Worm (Caenorhabditis elegans): ENCODE data around the gene str-67.

ce11 chrV:1064491-1064890 lies at the start of gene str-67:
- TF ChIP-seq unc-3 (GFP tag; conservative IDR thresholded peaks at IDR 0.05) (no peak), unc-3 (tag; optimal IDR thresholded peaks at IDR 0.05) (no peak), zip-5 (tag; optimal IDR thresholded peaks at IDR 0.05) (no peak), fkh-6 (tag; optimal IDR thresholded peaks at IDR 0.05) (no peak), pqm-1 (tag; optimal IDR thresholded peaks at IDR 0.05) (no peak), lim-6 (tag; optimal IDR thresholded peaks at IDR 0.05) (no peak), ref-2 (tag; optimal IDR thresholded peaks at IDR 0.05) (no peak), unc-55 (GFP tag; optimal IDR thresholded peaks at IDR 0.05) (no peak), odd-2 (tag; optimal IDR thresholded peaks at IDR 0.05) (no peak), ama-1 (optimal IDR thresholded peaks at IDR 0.05) (no peak), K09A11.1 (tag; optimal IDR thresholded peaks at IDR 0.05; ENCODE audit: insufficient read depth) (no peak)
